Fruit fly (Drosophila melanogaster) whole organism, wandering third instar larva: ENCODE data around the gene CG1394.

Source experiments
- Dfd ChIP-seq: fragments of >200 bp; optimal IDR thresholded peaks from 2 replicates; lab custom pipeline; 2017; ENCODE audit warnings: missing biosample characterization, missing genetic modification characterization
- HLH106 ChIP-seq: fragments of 200-800 bp; optimal IDR thresholded peaks from 3 replicates; lab custom pipeline; 2019; ENCODE audit warnings: missing biosample characterization, mild to moderate bottlenecking, missing genetic modification characterization, moderate library complexity
- Mio ChIP-seq: sonication (Bioruptor generic); optimal IDR thresholded peaks from 2 replicates; lab custom pipeline; 2016; ENCODE audit warnings: missing biosample characterization, missing genetic modification characterization
- Myc ChIP-seq: fragments of >200 bp; optimal IDR thresholded peaks from 2 replicates; lab custom pipeline; 2017
- dsf ChIP-seq: sonication (Bioruptor generic); optimal IDR thresholded peaks from 2 replicates; lab custom pipeline; 2016; ENCODE audit warnings: missing biosample characterization, missing genetic modification characterization, borderline replicate concordance
- h ChIP-seq: fragments of 200-800 bp; sonication (Bioruptor generic); optimal IDR thresholded peaks from 3 replicates; lab custom pipeline; 2016; ENCODE audit warnings: missing biosample characterization, mild to moderate bottlenecking, missing genetic modification characterization
- rgr ChIP-seq: fragments of 200-800 bp; sonication (Bioruptor generic); optimal IDR thresholded peaks from 3 replicates; lab custom pipeline; 2016; ENCODE audit warnings: missing biosample characterization, mild to moderate bottlenecking, missing genetic modification characterization
- sv ChIP-seq: fragments of 200-800 bp; sonication (Bioruptor generic); optimal IDR thresholded peaks from 3 replicates; lab custom pipeline; 2016; ENCODE audit warnings: missing biosample characterization, missing genetic modification characterization
- usp ChIP-seq: fragments of >200 bp; optimal IDR thresholded peaks from 2 replicates; lab custom pipeline; 2017; ENCODE audit warnings: missing biosample characterization, missing genetic modification characterization
- woc ChIP-seq: sonication (Bioruptor generic); optimal IDR thresholded peaks from 2 replicates; lab custom pipeline; 2016; ENCODE audit warnings: missing biosample characterization, mild to moderate bottlenecking, missing genetic modification characterization

dm6 chrX:11143820-11144219 lies 26.7 kb downstream of the CG1394 start, which contains the start of gene CG15201:
- TF ChIP-seq Myc (no peak), sv (no peak), Dfd (GFP tag; lab: Kevin White, UChicago) (no peak), dsf (no peak), HLH106 (tag; lab: Kevin White, UChicago) (no peak), Mio (GFP tag; lab: Kevin White, UChicago) (no peak), rgr (GFP tag; lab: Kevin White, UChicago) (no peak), usp (GFP tag; lab: Kevin White, UChicago) (no peak), h (GFP tag; lab: Kevin White, UChicago) (no peak), woc (no peak)
